Worm (Caenorhabditis elegans): ENCODE measurements around the gene des-2.

des-2 gene

ce11 chrV:11372284-11372878 is 49.1 kb downstream of the des-2 start:
- TF ChIP-seq hlh-17 (GFP tag; optimal IDR thresholded peaks at IDR 0.05; ENCODE audit: borderline replicate concordance) (no peak), pqm-1 (tag; optimal IDR thresholded peaks at IDR 0.05) (no peak), lin-14 (GFP tag; optimal IDR thresholded peaks at IDR 0.05) (peak; percentile 19), egl-13 (tag; optimal IDR thresholded peaks at IDR 0.05) (peak; percentile 48)

ce11 chrV:11366129-11366528 is 55.4 kb downstream of the des-2 start, which contains the start of gene dop-5:
TSS of gene dop-5 (minus strand) at chrV:11366229.
- no peak for TF ChIP-seq pqm-1 (tag; optimal IDR thresholded peaks at IDR 0.05)
- TF ChIP-seq elt-3 (tag; optimal IDR thresholded peaks at IDR 0.05), result no peak
- no peak for TF ChIP-seq nhr-71 (tag; optimal IDR thresholded peaks at IDR 0.05)
- TF ChIP-seq lin-13 (GFP tag; optimal IDR thresholded peaks at IDR 0.05), result no peak
- TF ChIP-seq ceh-82 (tag; optimal IDR thresholded peaks at IDR 0.05), result no peak
- TF ChIP-seq mab-9 (GFP tag; IDR thresholded peaks at IDR 0.05), result no peak
- no peak for TF ChIP-seq lin-35 (GFP tag; optimal IDR thresholded peaks at IDR 0.05)
- no peak for TF ChIP-seq mef-2 (tag; optimal IDR thresholded peaks at IDR 0.05)
- TF ChIP-seq nhr-90 (tag; optimal IDR thresholded peaks at IDR 0.05; ENCODE audit: poor library complexity), result no peak
- TF ChIP-seq rnt-1 (tag; optimal IDR thresholded peaks at IDR 0.05), result no peak
- no peak for TF ChIP-seq isw-1 (GFP tag; IDR thresholded peaks at IDR 0.05)
- TF ChIP-seq jun-1 (tag; optimal IDR thresholded peaks at IDR 0.05), result no peak
